Worm (Caenorhabditis elegans): Measurements from ENCODE around the gene sra-9.

sra-9 gene

ce11 chrII:9507181-9507580, 24.9 kb upstream of the sra-9 start, which contains the start of gene gcy-3:
Gene gcy-3, minus strand, starts transcription at chrII:9507281.
- TF ChIP-seq dmd-4 (tag; optimal IDR thresholded peaks at IDR 0.05), result no peak

DNA sequence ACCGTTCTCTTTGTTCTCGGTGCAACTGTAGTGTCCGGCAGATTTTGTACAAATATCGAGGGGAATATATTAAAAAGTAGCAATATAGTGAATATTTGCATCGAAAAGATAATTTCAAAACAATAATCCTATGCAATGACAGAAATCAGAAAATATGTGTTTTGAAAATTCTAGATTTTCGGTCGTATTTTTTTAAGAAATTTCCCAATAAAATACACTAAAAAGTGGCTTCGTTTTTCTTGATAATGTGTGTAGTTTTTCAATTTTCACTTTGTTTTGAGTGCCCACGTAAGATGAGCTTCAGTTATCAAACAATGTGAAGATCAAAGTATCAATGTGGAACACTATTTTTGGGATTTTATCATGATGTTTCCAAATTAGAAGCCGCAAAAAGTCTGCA, 15.3 kb upstream of the sra-9 start, which contains the start of gene gcy-1:
gcy-1 (minus strand) TSS at position 101 of the 400 bp plus-strand sequence.
- TF ChIP-seq egl-27 (tag; optimal IDR thresholded peaks at IDR 0.05) (no peak), elt-3 (tag; optimal IDR thresholded peaks at IDR 0.05) (no peak), unc-39 (tag; optimal IDR thresholded peaks at IDR 0.05) (no peak), ceh-16 (tag; optimal IDR thresholded peaks at IDR 0.05) (no peak), lin-11 (tag; optimal IDR thresholded peaks at IDR 0.05) (no peak), ceh-82 (tag; optimal IDR thresholded peaks at IDR 0.05) (no peak), mbf-1 (tag; optimal IDR thresholded peaks at IDR 0.05) (no peak), F13H6.1 (tag; optimal IDR thresholded peaks at IDR 0.05) (no peak), ztf-4 (tag; optimal IDR thresholded peaks at IDR 0.05) (no peak), mab-5 (tag; optimal IDR thresholded peaks at IDR 0.05) (no peak), dmd-4 (tag; optimal IDR thresholded peaks at IDR 0.05) (no peak)

- TF ChIP-seq nhr-77 (tag; optimal IDR thresholded peaks at IDR 0.05), result no peak
- TF ChIP-seq Y55F3AM.14 (GFP tag; optimal IDR thresholded peaks at IDR 0.05), result no peak
- no peak for TF ChIP-seq mab-5 (tag; optimal IDR thresholded peaks at IDR 0.05)
- TF ChIP-seq nhr-12 (tag; optimal IDR thresholded peaks at IDR 0.05), result no peak
- no peak for TF ChIP-seq lin-13 (GFP tag; optimal IDR thresholded peaks at IDR 0.05)
- TF ChIP-seq nhr-21 (tag; optimal IDR thresholded peaks at IDR 0.05), result no peak
- TF ChIP-seq ZK546.5 (tag; optimal IDR thresholded peaks at IDR 0.05), result no peak
- no peak for TF ChIP-seq nhr-11 (tag; optimal IDR thresholded peaks at IDR 0.05)
- no peak for TF ChIP-seq nhr-6 (tag; optimal IDR thresholded peaks at IDR 0.05)
- no peak for TF ChIP-seq ztf-1 (GFP tag; conservative IDR thresholded peaks at IDR 0.05)
- no peak for TF ChIP-seq mdl-1 (tag; optimal IDR thresholded peaks at IDR 0.05)
- TF ChIP-seq F13H6.1 (tag; optimal IDR thresholded peaks at IDR 0.05), result no peak
- no peak for TF ChIP-seq elt-1 (tag; optimal IDR thresholded peaks at IDR 0.05)
- no peak for TF ChIP-seq unc-62 (GFP tag; optimal IDR thresholded peaks at IDR 0.05)
These were observed 13.3 kb upstream of the sra-9 start, which contains the start of the genes sfxn-1.1 and AH6.3 for ce11 chrII:9518781-9519180. Gene sfxn-1.1, minus strand, starts transcription at chrII:9518881. Gene AH6.3, plus strand, starts transcription at chrII:9519055.

DNA sequence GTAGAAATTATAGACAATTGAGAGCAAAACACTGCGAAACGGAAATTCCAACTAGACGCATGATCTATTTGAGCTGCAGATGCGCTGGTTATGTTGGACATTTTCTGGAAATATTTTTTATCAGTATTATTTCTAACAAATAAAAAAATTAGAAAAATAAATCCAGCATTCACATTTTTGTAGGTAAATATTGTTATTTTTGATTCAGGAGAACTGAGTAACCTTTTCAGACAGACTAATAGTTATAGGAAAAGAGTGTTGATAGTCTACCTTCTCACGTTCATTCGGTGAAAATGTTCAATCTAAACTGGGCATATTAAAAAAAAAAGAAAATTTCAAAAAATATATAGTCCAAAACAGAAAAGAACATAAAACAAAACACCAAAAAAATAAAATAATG, 10.5 kb upstream of the sra-9 start, which contains the start of gene sra-1:
sra-1 (minus strand) TSS at position 101 of the 400 bp plus-strand sequence.
- no peak for TF ChIP-seq ztf-4 (tag; optimal IDR thresholded peaks at IDR 0.05)
- no peak for TF ChIP-seq gmeb-1 (tag; optimal IDR thresholded peaks at IDR 0.05)
- TF ChIP-seq nhr-10 (tag; optimal IDR thresholded peaks at IDR 0.05), result no peak
- TF ChIP-seq unc-62 (GFP tag; optimal IDR thresholded peaks at IDR 0.05), result no peak
- no peak for TF ChIP-seq nhr-12 (tag; optimal IDR thresholded peaks at IDR 0.05)
- TF ChIP-seq ZK546.5 (tag; optimal IDR thresholded peaks at IDR 0.05), result no peak
- no peak for TF ChIP-seq ceh-82 (tag; optimal IDR thresholded peaks at IDR 0.05)
- no peak for TF ChIP-seq alr-1 (tag; optimal IDR thresholded peaks at IDR 0.05)
- no peak for TF ChIP-seq sem-4 (tag; optimal IDR thresholded peaks at IDR 0.05)
- TF ChIP-seq elt-1 (tag; optimal IDR thresholded peaks at IDR 0.05), result no peak
- TF ChIP-seq mbf-1 (tag; optimal IDR thresholded peaks at IDR 0.05), result no peak
- TF ChIP-seq ceh-16 (tag; optimal IDR thresholded peaks at IDR 0.05), result no peak
- no peak for TF ChIP-seq skn-1 (tag; optimal IDR thresholded peaks at IDR 0.05)
- TF ChIP-seq mab-5 (tag; optimal IDR thresholded peaks at IDR 0.05), result no peak
- TF ChIP-seq unc-39 (tag; optimal IDR thresholded peaks at IDR 0.05), result no peak

- TF ChIP-seq mab-5 (tag; optimal IDR thresholded peaks at IDR 0.05) (no peak), ZK546.5 (tag; optimal IDR thresholded peaks at IDR 0.05) (no peak), mdl-1 (tag; optimal IDR thresholded peaks at IDR 0.05) (no peak), ztf-11 (tag; optimal IDR thresholded peaks at IDR 0.05) (no peak), nhr-25 (tag; optimal IDR thresholded peaks at IDR 0.05) (no peak), R02D3.7 (tag; optimal IDR thresholded peaks at IDR 0.05) (no peak), peb-1 (tag; optimal IDR thresholded peaks at IDR 0.05) (no peak), lin-11 (tag; optimal IDR thresholded peaks at IDR 0.05) (no peak), aly-2 (tag; optimal IDR thresholded peaks at IDR 0.05) (no peak), ceh-82 (tag; optimal IDR thresholded peaks at IDR 0.05) (no peak), sma-9 (GFP tag; optimal IDR thresholded peaks at IDR 0.05) (no peak), sma-9 (tag; optimal IDR thresholded peaks at IDR 0.05) (no peak), sem-4 (tag; optimal IDR thresholded peaks at IDR 0.05) (no peak), dmd-4 (tag; optimal IDR thresholded peaks at IDR 0.05) (no peak)
These were observed 9.1 kb upstream of the sra-9 start, which contains the start of gene AH6.17 for ce11 chrII:9522986-9523385. Gene AH6.17, plus strand, starts transcription at chrII:9523170.

Measured in whole organism, L2 larva.